Fruit fly (Drosophila melanogaster) whole organism, embryonic: ENCODE measurements around the gene Gr2a.

ENCODE experiments used
- Aef1 ChIP-seq: fragments of 200-800 bp; sonication (Bioruptor generic); IDR thresholded peaks from 3 replicates; pipeline ENCODE4 v1.3.6; 2022; ENCODE audit warnings: missing biosample characterization, missing genetic modification characterization
- Bgb ChIP-seq: fragments of 200-800 bp; sonication (Bioruptor generic); IDR thresholded peaks from 2 replicates; pipeline ENCODE4 v1.3.6; 2022; ENCODE audit warnings: missing biosample characterization, missing genetic modification characterization; ENCODE audit not compliant: partially characterized antibody
- CG10147 ChIP-seq: fragments of 200-800 bp; sonication (Bioruptor generic); optimal IDR thresholded peaks from 2 replicates; lab custom pipeline; 2019; ENCODE audit warnings: missing biosample characterization, mild to moderate bottlenecking, missing genetic modification characterization, moderate library complexity
- CG10543 ChIP-seq: fragments of 200-800 bp; sonication (Bioruptor generic); optimal IDR thresholded peaks from 3 replicates; lab custom pipeline; 2017; ENCODE audit warnings: missing biosample characterization, mild to moderate bottlenecking, missing genetic modification characterization, moderate library complexity
- CG13424 ChIP-seq: fragments of 200-800 bp; sonication (Bioruptor generic); optimal IDR thresholded peaks from 2 replicates; lab custom pipeline; 2019; ENCODE audit warnings: missing biosample characterization, mild to moderate bottlenecking, missing genetic modification characterization, moderate library complexity
- CG14965 ChIP-seq: fragments of 200-800 bp; sonication (Bioruptor generic); optimal IDR thresholded peaks from 2 replicates; lab custom pipeline; 2016; ENCODE audit warnings: missing biosample characterization, missing genetic modification characterization, borderline replicate concordance
- CG16813 ChIP-seq: fragments of 200-800 bp; sonication (Bioruptor generic); IDR thresholded peaks from 3 replicates; pipeline ENCODE4 v1.3.6; 2022; ENCODE audit warnings: missing biosample characterization, missing genetic modification characterization; ENCODE audit not compliant: partially characterized antibody
- CG16815 ChIP-seq: fragments of 200-800 bp; sonication (Bioruptor generic); optimal IDR thresholded peaks from 3 replicates; lab custom pipeline; 2017; ENCODE audit warnings: missing biosample characterization, mild to moderate bottlenecking, missing genetic modification characterization
- CG18011 ChIP-seq: fragments of 200-800 bp; sonication (Bioruptor generic); optimal IDR thresholded peaks from 2 replicates; lab custom pipeline; 2017; ENCODE audit warnings: missing biosample characterization, missing genetic modification characterization, mild to moderate bottlenecking, moderate library complexity, missing genotype
- CG1832 ChIP-seq: fragments of 200-800 bp; sonication (Bioruptor generic); optimal IDR thresholded peaks from 2 replicates; lab custom pipeline; 2017; ENCODE audit warnings: missing biosample characterization, mild to moderate bottlenecking, missing genetic modification characterization, inconsistent platforms
- CG30020 ChIP-seq: fragments of 200-800 bp; optimal IDR thresholded peaks from 2 replicates; lab custom pipeline; 2019; ENCODE audit warnings: missing biosample characterization, mild to moderate bottlenecking, missing genetic modification characterization, moderate library complexity
- CG3995 ChIP-seq: fragments of 200-800 bp; sonication (Bioruptor generic); optimal IDR thresholded peaks from 3 replicates; lab custom pipeline; 2016; ENCODE audit warnings: missing biosample characterization, missing genetic modification characterization
- CG4424 ChIP-seq: fragments of 200-800 bp; sonication (Bioruptor generic); optimal IDR thresholded peaks from 3 replicates; lab custom pipeline; 2016; ENCODE audit warnings: missing biosample characterization, missing genetic modification characterization
- CG4730 ChIP-seq: fragments of 200-800 bp; sonication (Bioruptor generic); IDR thresholded peaks from 2 replicates; pipeline ENCODE4 v1.3.6; 2022; ENCODE audit warnings: missing biosample characterization, missing genetic modification characterization
- CG4820 ChIP-seq: fragments of 200-800 bp; sonication (Bioruptor generic); optimal IDR thresholded peaks from 3 replicates; lab custom pipeline; 2016; ENCODE audit warnings: missing biosample characterization, missing genetic modification characterization
- CG9609 ChIP-seq: fragments of 200-800 bp; sonication (Bioruptor generic); optimal IDR thresholded peaks from 3 replicates; lab custom pipeline; 2016; ENCODE audit warnings: missing biosample characterization, missing genetic modification characterization
- D19A ChIP-seq: fragments of 200-800 bp; optimal IDR thresholded peaks from 3 replicates; lab custom pipeline; 2019; ENCODE audit warnings: missing biosample characterization, mild to moderate bottlenecking, missing genetic modification characterization, moderate library complexity
- D19B ChIP-seq: fragments of 200-800 bp; sonication (Bioruptor generic); optimal IDR thresholded peaks from 2 replicates; lab custom pipeline; 2017; ENCODE audit warnings: missing biosample characterization, mild to moderate bottlenecking, missing genetic modification characterization
- Doc2 ChIP-seq: fragments of 200-800 bp; sonication (Bioruptor generic); IDR thresholded peaks from 2 replicates; pipeline ENCODE4 v1.3.6; 2022; ENCODE audit warnings: missing biosample characterization, missing genetic modification characterization
- Dp ChIP-seq: fragments of 200-800 bp; sonication (Bioruptor generic); optimal IDR thresholded peaks from 2 replicates; lab custom pipeline; 2018; ENCODE audit warnings: missing biosample characterization, mild to moderate bottlenecking, missing genetic modification characterization, moderate library complexity
- HLH4C ChIP-seq: fragments of 200-800 bp; sonication (Bioruptor generic); IDR thresholded peaks from 3 replicates; pipeline ENCODE4 v1.3.6; 2022; ENCODE audit warnings: missing biosample characterization, missing genetic modification characterization; ENCODE audit not compliant: partially characterized antibody
- HLHmδ ChIP-seq: fragments of 200-800 bp; sonication (Bioruptor generic); optimal IDR thresholded peaks from 2 replicates; lab custom pipeline; 2018; ENCODE audit warnings: missing biosample characterization, mild to moderate bottlenecking, missing genetic modification characterization, moderate library complexity
- Mrtf ChIP-seq: fragments of 200-800 bp; sonication (Bioruptor generic); IDR thresholded peaks from 3 replicates; pipeline ENCODE4 v1.3.6; 2022; ENCODE audit warnings: missing biosample characterization, missing genetic modification characterization
- Nf-YB ChIP-seq: fragments of 200-800 bp; sonication (Bioruptor generic); optimal IDR thresholded peaks from 3 replicates; lab custom pipeline; 2019; ENCODE audit warnings: missing biosample characterization, mild to moderate bottlenecking, missing genetic modification characterization, moderate library complexity
- Opbp ChIP-seq: fragments of 200-800 bp; sonication (Bioruptor generic); IDR thresholded peaks from 3 replicates; pipeline ENCODE4 v1.3.6; 2022; ENCODE audit warnings: missing biosample characterization, missing genetic modification characterization; ENCODE audit not compliant: partially characterized antibody
- Poxn ChIP-seq: fragments of 200-800 bp; sonication (Bioruptor generic); IDR thresholded peaks from 2 replicates; pipeline ENCODE4 v1.3.6; 2022; ENCODE audit warnings: missing biosample characterization, missing genetic modification characterization
- TFAM ChIP-seq: fragments of 200-800 bp; sonication (Bioruptor generic); optimal IDR thresholded peaks from 2 replicates; lab custom pipeline; 2017; ENCODE audit warnings: missing biosample characterization, missing genetic modification characterization, inconsistent platforms
- ac ChIP-seq: fragments of 200-800 bp; sonication (Bioruptor generic); optimal IDR thresholded peaks from 3 replicates; lab custom pipeline; 2017; ENCODE audit warnings: missing biosample characterization, mild to moderate bottlenecking, missing genetic modification characterization
- az2 ChIP-seq: fragments of 200-800 bp; sonication (Bioruptor generic); optimal IDR thresholded peaks from 3 replicates; lab custom pipeline; 2016; ENCODE audit warnings: missing biosample characterization, missing genetic modification characterization
- bab2 ChIP-seq: fragments of 200-800 bp; sonication (Bioruptor generic); optimal IDR thresholded peaks from 2 replicates; lab custom pipeline; 2016; ENCODE audit warnings: missing biosample characterization, missing genetic modification characterization
- chif ChIP-seq, 2 experiments: fragments of 200-800 bp; sonication (Bioruptor generic); optimal IDR thresholded peaks; 3 replicates each; lab custom pipeline; 2016; ENCODE audit warnings: missing biosample characterization in 2 of 2, missing genetic modification characterization in 2 of 2
- chm ChIP-seq: fragments of 200-800 bp; sonication (Bioruptor generic); IDR thresholded peaks from 2 replicates; pipeline ENCODE4 v1.3.6; 2022; ENCODE audit warnings: missing biosample characterization, missing genetic modification characterization
- danr ChIP-seq: fragments of 200-800 bp; sonication (Bioruptor generic); IDR thresholded peaks from 2 replicates; pipeline ENCODE4 v1.3.6; 2022; ENCODE audit warnings: missing biosample characterization, missing genetic modification characterization
- en ChIP-seq: fragments of 200-800 bp; sonication (Bioruptor generic); optimal IDR thresholded peaks from 2 replicates; lab custom pipeline; 2016; ENCODE audit warnings: missing biosample characterization, missing genetic modification characterization
- fd3F ChIP-seq: fragments of 200-800 bp; sonication (Bioruptor generic); optimal IDR thresholded peaks from 2 replicates; lab custom pipeline; 2018; ENCODE audit warnings: missing biosample characterization, mild to moderate bottlenecking, missing genetic modification characterization, moderate library complexity
- her ChIP-seq: fragments of 200-800 bp; sonication (Bioruptor generic); optimal IDR thresholded peaks from 2 replicates; lab custom pipeline; 2016; ENCODE audit warnings: missing biosample characterization, missing genetic modification characterization
- jing ChIP-seq: fragments of 200-800 bp; sonication (Bioruptor generic); optimal IDR thresholded peaks from 2 replicates; lab custom pipeline; 2018; ENCODE audit warnings: missing biosample characterization, mild to moderate bottlenecking, missing genetic modification characterization
- kni ChIP-seq: fragments of 200-800 bp; sonication (Bioruptor generic); optimal IDR thresholded peaks from 3 replicates; lab custom pipeline; 2017; ENCODE audit warnings: mild to moderate bottlenecking, missing biosample characterization, missing genetic modification reagents, missing genetic modification characterization
- lbe ChIP-seq: fragments of 200-800 bp; sonication (Bioruptor generic); optimal IDR thresholded peaks from 2 replicates; lab custom pipeline; 2016; ENCODE audit warnings: missing biosample characterization, mild to moderate bottlenecking, missing genetic modification characterization
- luna ChIP-seq: fragments of 200-800 bp; sonication (Bioruptor generic); optimal IDR thresholded peaks from 2 replicates; lab custom pipeline; 2016; ENCODE audit warnings: missing biosample characterization, missing genetic modification characterization
- p53 ChIP-seq: fragments of 200-800 bp; sonication (Bioruptor generic); optimal IDR thresholded peaks from 2 replicates; lab custom pipeline; 2016; ENCODE audit warnings: missing biosample characterization, missing genetic modification characterization
- pzg ChIP-seq: fragments of 200-800 bp; sonication (Bioruptor generic); optimal IDR thresholded peaks from 3 replicates; lab custom pipeline; 2018; ENCODE audit warnings: missing biosample characterization, mild to moderate bottlenecking, missing genetic modification characterization, moderate library complexity
- schlank ChIP-seq: fragments of 200-800 bp; sonication (Bioruptor generic); optimal IDR thresholded peaks from 2 replicates; lab custom pipeline; 2018; ENCODE audit warnings: missing biosample characterization, mild to moderate bottlenecking, missing genetic modification characterization
- sqz ChIP-seq: fragments of 200-800 bp; sonication (Bioruptor generic); optimal IDR thresholded peaks from 3 replicates; lab custom pipeline; 2018; ENCODE audit warnings: missing biosample characterization, mild to moderate bottlenecking, missing genetic modification characterization
- tgo ChIP-seq: fragments of 200-800 bp; sonication (Bioruptor generic); IDR thresholded peaks from 3 replicates; pipeline ENCODE4 v1.3.6; 2022; ENCODE audit warnings: missing biosample characterization, missing genetic modification characterization
- ttk ChIP-seq: fragments of 200-800 bp; sonication (Bioruptor generic); IDR thresholded peaks from 2 replicates; pipeline ENCODE4 v2.1.2; 2022; ENCODE audit warnings: missing biosample characterization, missing genetic modification characterization
- tup ChIP-seq: fragments of 200-800 bp; sonication (Bioruptor generic); optimal IDR thresholded peaks from 2 replicates; lab custom pipeline; 2016; ENCODE audit warnings: missing biosample characterization, mild to moderate bottlenecking, missing genetic modification characterization, moderate library complexity
- unc-4 ChIP-seq: fragments of 200-800 bp; sonication (Bioruptor generic); IDR thresholded peaks from 2 replicates; pipeline ENCODE4 v1.3.6; 2022; ENCODE audit warnings: missing biosample characterization, missing genetic modification characterization; ENCODE audit not compliant: partially characterized antibody
- zf30C ChIP-seq: fragments of 200-800 bp; sonication (Bioruptor generic); optimal IDR thresholded peaks from 3 replicates; lab custom pipeline; 2018; ENCODE audit warnings: missing biosample characterization, mild to moderate bottlenecking, missing genetic modification characterization

Gene Gr2a

dm6 chrX:1482840-1483518 lies 30.7 kb downstream of the Gr2a start, which contains the start of the genes sta and inc (continued):
- peak; percentile 22 for TF ChIP-seq CG13424 (tag; lab: Kevin White, UChicago)
- TF ChIP-seq zf30C (GFP tag; lab: Kevin White, UChicago) = peak; percentile 34
- TF ChIP-seq CG30020 (tag; lab: Kevin White, UChicago) = peak; percentile 26
- TF ChIP-seq CG18011 (GFP tag; lab: Kevin White, UChicago) = peak; percentile 38
- TF ChIP-seq HLHmδ (GFP tag; lab: Kevin White, UChicago) = peak; percentile 95
- no peak for TF ChIP-seq Poxn
- TF ChIP-seq chif (GFP tag; optimal IDR thresholded peaks at IDR 0.05; lab: Kevin White, UChicago) = peak; percentile 38 to 44
- no peak for TF ChIP-seq jing (GFP tag; lab: Kevin White, UChicago)
- TF ChIP-seq fd3F = peak; percentile 32
- peak; percentile 35 for TF ChIP-seq lbe (GFP tag; lab: Kevin White, UChicago)
- TF ChIP-seq Dp (GFP tag; lab: Kevin White, UChicago) = peak; percentile 90
- TF ChIP-seq pzg = peak; percentile 98
- TF ChIP-seq luna (GFP tag; lab: Kevin White, UChicago) = peak; percentile 6
- no peak for TF ChIP-seq CG4730 (GFP tag; lab: Robert Waterston, UW)
- TF ChIP-seq Mrtf (GFP tag; lab: Robert Waterston, UW) = 0 out of 3 replicates have a peak, but pooled peaks have one; percentile 48
- TF ChIP-seq HLH4C (GFP tag; lab: Robert Waterston, UW) = peak; percentile 64
- TF ChIP-seq CG4820 (GFP tag; lab: Kevin White, UChicago) = no peak
- TF ChIP-seq tgo = no peak; the same call in 2 of the 3 replicates
- TF ChIP-seq D19B (GFP tag; lab: Kevin White, UChicago) = peak; percentile 54
- TF ChIP-seq Nf-YB (GFP tag; lab: Kevin White, UChicago) = peak; percentile 52
- no peak for TF ChIP-seq danr (GFP tag; lab: Robert Waterston, UW)
- TF ChIP-seq Doc2 (GFP tag; lab: Robert Waterston, UW) = no peak
- TF ChIP-seq CG16813 (GFP tag; lab: Robert Waterston, UW) = peak; percentile 58; the same call in 2 of the 3 replicates
- TF ChIP-seq Aef1 (GFP tag; lab: Robert Waterston, UW) = no peak
- no peak for TF ChIP-seq en (GFP tag; lab: Kevin White, UChicago)
- peak; percentile 21 for TF ChIP-seq CG9609 (GFP tag; lab: Kevin White, UChicago)
- peak; percentile 83 for TF ChIP-seq her (GFP tag; lab: Kevin White, UChicago)
- TF ChIP-seq p53 = peak; percentile 66
- peak; percentile 64 for TF ChIP-seq Bgb (GFP tag; lab: Robert Waterston, UW)
- peak; percentile 55 for TF ChIP-seq CG10147
- peak; percentile 37 for TF ChIP-seq ac (GFP tag; lab: Kevin White, UChicago)
- TF ChIP-seq CG1832 (GFP tag; lab: Kevin White, UChicago) = no peak
- no peak for TF ChIP-seq CG16815 (GFP tag; lab: Kevin White, UChicago)
- TF ChIP-seq bab2 (GFP tag; lab: Kevin White, UChicago) = no peak
- peak; percentile 64 for TF ChIP-seq kni (GFP tag; lab: Kevin White, UChicago)
- peak; percentile 55 for TF ChIP-seq CG4424
- TF ChIP-seq Opbp (GFP tag; lab: Robert Waterston, UW) = peak; percentile 81
- peak; percentile 15 for TF ChIP-seq D19A (tag; lab: Kevin White, UChicago)
- TF ChIP-seq CG3995 (GFP tag; lab: Kevin White, UChicago) = peak; percentile 57
- TF ChIP-seq az2 (GFP tag; lab: Kevin White, UChicago) = no peak
- peak; percentile 67 for TF ChIP-seq schlank (tag; lab: Kevin White, UChicago)
- peak; percentile 17 for TF ChIP-seq tup (GFP tag; lab: Kevin White, UChicago)
- TF ChIP-seq CG14965 = no peak
- peak; percentile 72 for TF ChIP-seq unc-4 (GFP tag; lab: Robert Waterston, UW)
- TF ChIP-seq ttk (GFP tag; lab: Robert Waterston, UW) = peak; percentile 32; the same call in 1 of the 2 replicates
- peak; percentile 55 for TF ChIP-seq sqz
- peak; percentile 82 for TF ChIP-seq CG10543 (GFP tag; lab: Kevin White, UChicago)
- no peak for TF ChIP-seq TFAM
- peak; percentile 61 for TF ChIP-seq chm (GFP tag; lab: Robert Waterston, UW)
